Worm (Caenorhabditis elegans) whole organism, young adult: ENCODE results near the gene E02H4.8.

Experiments
- F22D6.2 ChIP-seq: sonication (generic microtip); optimal IDR thresholded peaks from 2 replicates; lab custom pipeline; 2016; ENCODE audit warnings: mild to moderate bottlenecking, missing genetic modification characterization, missing compliant biosample characterization
- F49E8.2 ChIP-seq: sonication (generic microtip); optimal IDR thresholded peaks from 3 replicates; lab custom pipeline; 2017; ENCODE audit warnings: missing genetic modification characterization, mild to moderate bottlenecking, missing compliant biosample characterization, antibody characterized with exemption, moderate library complexity; ENCODE audit not compliant: insufficient read depth
- F57C9.4 ChIP-seq: sonication (generic microtip); optimal IDR thresholded peaks from 2 replicates; lab custom pipeline; 2017; ENCODE audit warnings: mild to moderate bottlenecking, missing genetic modification characterization, missing compliant biosample characterization
- ama-1 ChIP-seq, 3 experiments: fragments of 150-350 bp in 1 of 3; sonication (generic microtip) in 2 of 3; optimal IDR thresholded peaks; 2 replicates each; lab custom pipeline; 2014 to 2018; ENCODE audit warnings: missing biosample characterization in 2 of 3, missing genetic modification characterization in 2 of 3, missing genetic modification reagents in 2 of 3
- ceh-58 ChIP-seq: fragments of 200-800 bp; sonication (Bioruptor generic); IDR thresholded peaks from 2 replicates; pipeline ENCODE4 v1.3.6; 2022; ENCODE audit warnings: missing genetic modification characterization, missing compliant biosample characterization
- mes-4 ChIP-seq: sonication (generic microtip); optimal IDR thresholded peaks from 2 replicates; lab custom pipeline; 2016; ENCODE audit warnings: missing genotype, missing genetic modification characterization, missing compliant biosample characterization
- snpc-4 ChIP-seq, 5 experiments: fragments of 150-350 bp in 1 of 5; sonication (generic microtip) in 4 of 5; optimal IDR thresholded peaks; 2 replicates each; lab custom pipeline; 2014 to 2018; ENCODE audit warnings: missing genetic modification characterization in 5 of 5, missing biosample characterization in 3 of 5, antibody characterized with exemption in 2 of 5, mild to moderate bottlenecking in 2 of 5, missing compliant biosample characterization in 2 of 5, missing genotype in 2 of 5, moderate library complexity in 2 of 5, missing genetic modification reagents in 1 of 5
- sptf-2 ChIP-seq: fragments of 200-800 bp; sonication (Bioruptor generic); optimal IDR thresholded peaks from 2 replicates; lab custom pipeline; 2018; ENCODE audit warnings: mild to moderate bottlenecking, missing genetic modification characterization, missing compliant biosample characterization
- tlf-1 ChIP-seq: fragments of 200-800 bp; sonication (Bioruptor generic); optimal IDR thresholded peaks from 2 replicates; lab custom pipeline; 2018; ENCODE audit warnings: mild to moderate bottlenecking, missing genetic modification characterization, missing compliant biosample characterization

- no peak for TF ChIP-seq mes-4 (tag; lab: Kevin White, UChicago)
- no peak for TF ChIP-seq F49E8.2 (tag; lab: Kevin White, UChicago)
- TF ChIP-seq ceh-58 (GFP tag; lab: Robert Waterston, UW) = no peak
- TF ChIP-seq snpc-4 (GFP tag; optimal IDR thresholded peaks at IDR 0.05; lab: Kevin White, UChicago) = no peak
- TF ChIP-seq snpc-4 (tag; optimal IDR thresholded peaks at IDR 0.05; lab: Kevin White, UChicago) = no peak
- TF ChIP-seq ama-1 (optimal IDR thresholded peaks at IDR 0.05; lab: Kevin White, UChicago) = no peak
- TF ChIP-seq ama-1 (GFP tag; optimal IDR thresholded peaks at IDR 0.05; lab: Kevin White, UChicago) = no peak
- TF ChIP-seq tlf-1 = no peak
- TF ChIP-seq F22D6.2 = no peak
- no peak for TF ChIP-seq sptf-2 (GFP tag; lab: Kevin White, UChicago)
- no peak for TF ChIP-seq F57C9.4 (tag; lab: Kevin White, UChicago)
Observed at ce11 chrX:14247436-14248103, 15.8 kb downstream of the E02H4.8 start, which contains the start of gene K04C1.5.
